Fruit fly (Drosophila melanogaster): ENCODE data around the gene Ir76a.

Gene Ir76a

DNA sequence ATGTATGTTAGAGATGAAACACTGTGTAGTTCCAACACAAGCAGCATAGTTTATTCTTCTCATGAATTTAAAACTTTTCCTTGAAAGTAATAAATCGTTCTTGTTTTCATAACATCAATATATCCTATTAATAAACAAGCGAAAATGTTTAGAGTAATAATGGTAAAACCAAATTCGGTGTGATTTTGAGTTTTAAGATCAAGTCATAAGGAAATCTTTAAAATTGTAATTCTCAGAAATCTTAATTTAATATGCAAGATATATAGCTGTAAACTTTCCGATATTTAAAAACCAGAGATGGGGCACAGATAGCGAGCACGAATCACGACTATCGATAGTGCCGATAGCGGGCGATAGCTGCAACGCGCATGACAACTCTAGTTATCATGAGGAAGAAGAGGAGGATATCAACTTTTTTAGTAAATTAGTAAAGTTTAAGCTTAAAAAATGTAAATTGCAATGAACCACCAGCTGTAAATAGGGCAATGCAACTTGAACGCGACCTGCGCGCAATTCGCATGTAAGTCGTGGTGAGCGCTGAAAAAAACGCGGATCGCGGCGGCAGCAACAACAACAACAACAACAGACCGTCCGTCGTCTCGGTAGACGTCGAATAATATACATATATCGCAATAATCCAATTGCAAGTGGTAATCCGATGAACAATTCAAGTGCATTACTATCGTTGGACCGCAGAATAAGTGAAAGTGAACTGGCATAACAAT, 18.9 kb downstream of the Ir76a start, which contains the start of the genes Fibp and Deaf1 (continued):
- TF ChIP-seq CG12659 (GFP tag; optimal IDR thresholded peaks at IDR 0.05): peak; percentile 86
- peak; percentile 78 for TF ChIP-seq CG7786 (GFP tag; optimal IDR thresholded peaks at IDR 0.05)
- TF ChIP-seq CG13424 (tag; optimal IDR thresholded peaks at IDR 0.05): peak; percentile 83
- TF ChIP-seq CG3995 (GFP tag; optimal IDR thresholded peaks at IDR 0.05): peak; percentile 50
- peak; percentile 62 for TF ChIP-seq CG4328 (GFP tag; optimal IDR thresholded peaks at IDR 0.05)
- peak; percentile 78 for TF ChIP-seq Ssrp (tag; optimal IDR thresholded peaks at IDR 0.05)
- peak; percentile 41 for TF ChIP-seq CG8281 (tag; optimal IDR thresholded peaks at IDR 0.05)
- peak; percentile 51 for TF ChIP-seq slp2 (GFP tag; optimal IDR thresholded peaks at IDR 0.05)
- peak; percentile 99 for TF ChIP-seq hb (GFP tag; IDR thresholded peaks at IDR 0.05; ENCODE audit: partially characterized antibody)
- TF ChIP-seq H2.0 (GFP tag; IDR thresholded peaks at IDR 0.05): peak; percentile 51; the same call in 1 of the 2 replicates
- peak; percentile 80 for TF ChIP-seq CG13624 (GFP tag; optimal IDR thresholded peaks at IDR 0.05)
- TF ChIP-seq HLH4C (GFP tag; IDR thresholded peaks at IDR 0.05; ENCODE audit: partially characterized antibody): peak; percentile 96
- TF ChIP-seq Ets65A (GFP tag): peak; percentile 98
- TF ChIP-seq CG14014 (GFP tag; IDR thresholded peaks at IDR 0.05): peak; percentile 60; the same call in 1 of the 2 replicates
- TF ChIP-seq odd (GFP tag; optimal IDR thresholded peaks at IDR 0.05): no peak
- TF ChIP-seq chm (GFP tag; IDR thresholded peaks at IDR 0.05): no peak
- TF ChIP-seq knrl (GFP tag; IDR thresholded peaks at IDR 0.05; ENCODE audit: partially characterized antibody): peak; percentile 99
- TF ChIP-seq MBD-R2 (GFP tag; IDR thresholded peaks at IDR 0.05): peak; percentile 75
- peak; percentile 65; the same call in 2 of the 3 replicates for TF ChIP-seq CG34422 (GFP tag; IDR thresholded peaks at IDR 0.05)
- TF ChIP-seq Jarid2 (GFP tag; optimal IDR thresholded peaks at IDR 0.05): peak; percentile 32
- TF ChIP-seq CG33557 (GFP tag; optimal IDR thresholded peaks at IDR 0.05): peak; percentile 72
- no peak for TF ChIP-seq CG14965 (GFP tag; optimal IDR thresholded peaks at IDR 0.05; ENCODE audit: borderline replicate concordance)
- TF ChIP-seq ab (GFP tag; optimal IDR thresholded peaks at IDR 0.05): peak; percentile 52
- peak; percentile 92 for TF ChIP-seq CG17361 (GFP tag; IDR thresholded peaks at IDR 0.05)
- TF ChIP-seq aop (GFP tag; IDR thresholded peaks at IDR 0.05): no peak
- no peak for TF ChIP-seq rib (GFP tag; IDR thresholded peaks at IDR 0.05)
- peak; percentile 47; the same call in 1 of the 3 replicates for TF ChIP-seq ken (GFP tag; IDR thresholded peaks at IDR 0.05)
- TF ChIP-seq ssp (GFP tag; IDR thresholded peaks at IDR 0.05): peak; percentile 62
- peak; percentile 85 for TF ChIP-seq CG3847 (GFP tag; IDR thresholded peaks at IDR 0.05)
- TF ChIP-seq tll (GFP tag; optimal IDR thresholded peaks at IDR 0.05): peak in 1 of 2 experiments; percentile 12
- peak; percentile 54 for TF ChIP-seq CG10209 (GFP tag; optimal IDR thresholded peaks at IDR 0.05)
- TF ChIP-seq CG3726 (GFP tag; IDR thresholded peaks at IDR 0.05): no peak
- TF ChIP-seq esg (GFP tag; conservative IDR thresholded peaks at IDR 0.05): peak; percentile 46
- TF ChIP-seq kay (GFP tag; optimal IDR thresholded peaks at IDR 0.05): peak; percentile 66
- TF ChIP-seq CG17802 (tag; optimal IDR thresholded peaks at IDR 0.05): no peak
- peak; percentile 44 for TF ChIP-seq CG3407 (GFP tag; optimal IDR thresholded peaks at IDR 0.05)
- peak; percentile 34 for TF ChIP-seq BtbVII (GFP tag; optimal IDR thresholded peaks at IDR 0.05)
- peak; percentile 79 for TF ChIP-seq Dad (GFP tag; optimal IDR thresholded peaks at IDR 0.05)
- peak; percentile 79 for TF ChIP-seq vfl (GFP tag; optimal IDR thresholded peaks at IDR 0.05)
- TF ChIP-seq Hr39 (optimal IDR thresholded peaks at IDR 0.05): no peak
- peak; percentile 26 for TF ChIP-seq sima (GFP tag; optimal IDR thresholded peaks at IDR 0.05)
- no peak for TF ChIP-seq cwo (GFP tag; optimal IDR thresholded peaks at IDR 0.05)
- peak; percentile 68 for TF ChIP-seq gfzf (GFP tag; optimal IDR thresholded peaks at IDR 0.05)
- TF ChIP-seq Nf-YC (tag; optimal IDR thresholded peaks at IDR 0.05): peak; percentile 75
- peak; percentile 66 for TF ChIP-seq CG9437 (GFP tag; optimal IDR thresholded peaks at IDR 0.05)
- TF ChIP-seq CG10959 (GFP tag; IDR thresholded peaks at IDR 0.05): no peak
- no peak for TF ChIP-seq tap (tag; optimal IDR thresholded peaks at IDR 0.05)
- peak; percentile 72 for TF ChIP-seq Ets97D (GFP tag; optimal IDR thresholded peaks at IDR 0.05)
- TF ChIP-seq CG11723 (GFP tag; optimal IDR thresholded peaks at IDR 0.05): no peak
